Fruit fly (Drosophila melanogaster): Measurements from ENCODE around the gene Ptp10D.

DNA sequence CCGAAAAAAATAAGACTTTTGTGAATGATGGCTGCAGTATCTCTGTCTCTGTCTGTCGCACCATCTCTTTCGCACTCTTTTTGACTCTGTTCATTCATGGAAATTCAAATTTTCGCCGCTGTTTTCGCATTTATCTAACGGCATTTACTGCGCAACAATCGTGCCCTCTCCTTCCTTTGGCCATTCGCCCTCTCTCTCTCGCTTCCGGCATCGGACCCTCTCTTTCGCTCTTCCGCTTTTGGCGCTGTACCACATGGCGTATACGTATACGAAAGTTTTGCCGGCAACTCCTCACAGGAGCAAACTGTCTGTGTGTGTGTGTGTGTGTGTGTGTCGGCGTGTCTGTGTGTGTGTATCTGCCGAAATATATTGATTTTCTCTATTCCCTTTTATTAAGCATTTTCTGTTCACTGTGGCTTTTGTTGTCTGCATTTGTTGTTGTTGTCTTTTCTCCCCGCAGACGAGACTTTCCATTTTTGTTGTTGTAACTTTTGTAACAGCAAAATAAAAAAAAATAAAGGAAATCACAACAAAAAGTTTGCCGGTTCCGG, 22.8 kb downstream of the Ptp10D start:
- no peak for TF ChIP-seq fru (GFP tag; optimal IDR thresholded peaks at IDR 0.05)
- no peak for TF ChIP-seq Vsx2 (GFP tag; optimal IDR thresholded peaks at IDR 0.05; ENCODE audit: partially characterized antibody)
- no peak for TF ChIP-seq Myc (optimal IDR thresholded peaks at IDR 0.05)
- TF ChIP-seq Abd-B (GFP tag; optimal IDR thresholded peaks at IDR 0.05), result no peak
- TF ChIP-seq foxo (GFP tag; optimal IDR thresholded peaks at IDR 0.05), result no peak
- TF ChIP-seq pan (optimal IDR thresholded peaks at IDR 0.05), result no peak
- TF ChIP-seq Hr78 (GFP tag; optimal IDR thresholded peaks at IDR 0.05), result no peak
- TF ChIP-seq CG32264 (GFP tag; optimal IDR thresholded peaks at IDR 0.05), result no peak
- no peak for TF ChIP-seq Dfd (GFP tag; optimal IDR thresholded peaks at IDR 0.05)
- no peak for TF ChIP-seq Hnf4 (GFP tag; optimal IDR thresholded peaks at IDR 0.05)
- TF ChIP-seq ey (GFP tag; optimal IDR thresholded peaks at IDR 0.05), result no peak
